Worm (Caenorhabditis elegans) whole organism, L1 larva: ENCODE measurements around the gene str-158.

Experiments
- Y116A8C.19 ChIP-seq: sonication (generic microtip); optimal IDR thresholded peaks from 2 replicates; lab custom pipeline; 2016; ENCODE audit warnings: missing compliant biosample characterization, missing genetic modification characterization, borderline replicate concordance
- aha-1 ChIP-seq: fragments of 150-350 bp; optimal IDR thresholded peaks from 2 replicates; lab custom pipeline; 2014; ENCODE audit warnings: missing biosample characterization, missing genetic modification characterization
- ceh-82 ChIP-seq, 3 experiments: fragments of 150-350 bp in 1 of 3; sonication (generic microtip) in 2 of 3; optimal IDR thresholded peaks; 2 replicates each; lab custom pipeline; 2014 to 2017; ENCODE audit warnings: missing biosample characterization in 3 of 3, missing genetic modification characterization in 3 of 3
- ceh-88 ChIP-seq: fragments of 200-800 bp; sonication (Bioruptor generic); IDR thresholded peaks from 2 replicates; pipeline ENCODE4 v1.3.6; 2022; ENCODE audit warnings: missing genetic modification characterization, missing compliant biosample characterization
- ceh-90 ChIP-seq: sonication (generic microtip); optimal IDR thresholded peaks from 2 replicates; lab custom pipeline; 2016; ENCODE audit warnings: missing genetic modification characterization, missing compliant biosample characterization
- dpl-1 ChIP-seq, 3 experiments: fragments of 150-350 bp in 2 of 3; sonication (generic microtip) in 1 of 3; optimal IDR thresholded peaks; 2 replicates each; lab custom pipeline; 2014 to 2017; ENCODE audit warnings: missing biosample characterization in 3 of 3, missing genetic modification characterization in 3 of 3, missing genetic modification reagents in 3 of 3
- efl-1 ChIP-seq, 4 experiments: fragments of 150-350 bp; optimal IDR thresholded peaks in 3 of 4; peaks in 1 of 4; 1 replicate in 1 of 4; 2 replicates in 3 of 4; lab custom pipeline; 2014; ENCODE audit warnings: missing biosample characterization in 2 of 4, missing genetic modification characterization in 2 of 4, missing genetic modification reagents in 2 of 4
- efl-3 ChIP-seq: fragments of 200-800 bp; sonication (Bioruptor generic); optimal IDR thresholded peaks from 2 replicates; lab custom pipeline; 2018; ENCODE audit warnings: mild to moderate bottlenecking, missing genetic modification characterization, missing compliant biosample characterization
- egl-27 ChIP-seq, 2 experiments: fragments of 150-350 bp in 1 of 2; sonication (generic microtip); optimal IDR thresholded peaks; 3 replicates each; lab custom pipeline; 2017 to 2018; ENCODE audit warnings: missing biosample characterization in 2 of 2, missing genetic modification characterization in 2 of 2, missing genetic modification reagents in 2 of 2
- fos-1 ChIP-seq: fragments of 150-350 bp; optimal IDR thresholded peaks from 2 replicates; lab custom pipeline; 2014; ENCODE audit warnings: missing biosample characterization, missing genetic modification characterization
- grh-1 ChIP-seq: fragments of 200-800 bp; sonication (Bioruptor generic); IDR thresholded peaks from 2 replicates; pipeline ENCODE4 v1.3.6; 2022; ENCODE audit warnings: missing genetic modification reagents, missing genetic modification characterization, missing compliant biosample characterization
- hlh-17 ChIP-seq: fragments of 200-800 bp; sonication (Bioruptor generic); optimal IDR thresholded peaks from 2 replicates; lab custom pipeline; 2018; ENCODE audit warnings: missing genetic modification characterization, mild to moderate bottlenecking, missing compliant biosample characterization, moderate library complexity, borderline replicate concordance
- hpl-2 ChIP-seq: fragments of 150-350 bp; optimal IDR thresholded peaks from 2 replicates; lab custom pipeline; 2014; ENCODE audit warnings: missing biosample characterization, missing genetic modification reagents, missing genetic modification characterization
- irx-1 ChIP-seq: sonication (generic microtip); optimal IDR thresholded peaks from 2 replicates; lab custom pipeline; 2016; ENCODE audit warnings: missing genetic modification characterization, missing compliant biosample characterization
- lin-35 ChIP-seq, 2 experiments: fragments of 150-350 bp; optimal IDR thresholded peaks; 2 replicates each; lab custom pipeline; 2014; ENCODE audit warnings: missing biosample characterization in 2 of 2, missing genetic modification characterization in 2 of 2, missing genetic modification reagents in 2 of 2
- lin-39 ChIP-seq: fragments of 150-350 bp; optimal IDR thresholded peaks from 2 replicates; lab custom pipeline; 2014; ENCODE audit warnings: missing biosample characterization, missing genetic modification reagents, missing genetic modification characterization
- mab-9 ChIP-seq: fragments of 200-800 bp; sonication (Bioruptor generic); IDR thresholded peaks from 2 replicates; pipeline ENCODE4 v1.3.6; 2022; ENCODE audit warnings: missing genetic modification reagents, missing genetic modification characterization, missing compliant biosample characterization
- mdl-1 ChIP-seq, 2 experiments: fragments of 150-350 bp; optimal IDR thresholded peaks; 2 replicates each; lab custom pipeline; 2014 to 2017; ENCODE audit warnings: missing biosample characterization in 2 of 2, missing genetic modification characterization in 2 of 2, inconsistent platforms in 1 of 2
- mef-2 ChIP-seq: fragments of 150-350 bp; optimal IDR thresholded peaks from 2 replicates; lab custom pipeline; 2014; ENCODE audit warnings: missing biosample characterization, missing genetic modification characterization
- mep-1 ChIP-seq: fragments of 150-350 bp; optimal IDR thresholded peaks from 2 replicates; lab custom pipeline; 2014; ENCODE audit warnings: missing biosample characterization, missing genetic modification characterization
- nhr-19 ChIP-seq: fragments of 200-800 bp; sonication (Bioruptor generic); conservative IDR thresholded peaks from 2 replicates; pipeline ENCODE4 v1.3.6; 2022; ENCODE audit warnings: missing genetic modification characterization, missing compliant biosample characterization
- nhr-20 ChIP-seq: sonication (generic microtip); optimal IDR thresholded peaks from 2 replicates; lab custom pipeline; 2016; ENCODE audit warnings: mild to moderate bottlenecking, missing genetic modification characterization, missing compliant biosample characterization
- nhr-47 ChIP-seq: sonication (generic microtip); optimal IDR thresholded peaks from 2 replicates; lab custom pipeline; 2016; ENCODE audit warnings: mild to moderate bottlenecking, missing genetic modification characterization, moderate library complexity, missing compliant biosample characterization
- nhr-71 ChIP-seq: sonication (generic microtip); optimal IDR thresholded peaks from 2 replicates; lab custom pipeline; 2016; ENCODE audit warnings: mild to moderate bottlenecking, missing genetic modification characterization, moderate library complexity, missing compliant biosample characterization
- nhr-76 ChIP-seq: sonication (generic microtip); optimal IDR thresholded peaks from 2 replicates; lab custom pipeline; 2017; ENCODE audit warnings: missing biosample characterization, missing genetic modification characterization
- nhr-84 ChIP-seq: sonication (generic microtip); optimal IDR thresholded peaks from 2 replicates; lab custom pipeline; 2017; ENCODE audit warnings: missing biosample characterization, missing genetic modification characterization
- nhr-85 ChIP-seq: sonication (generic microtip); peaks from one replicate; lab custom pipeline; 2016; ENCODE audit warnings: missing genetic modification characterization, inconsistent platforms, missing compliant biosample characterization
- nhr-90 ChIP-seq: sonication (generic microtip); optimal IDR thresholded peaks from 2 replicates; lab custom pipeline; 2016; ENCODE audit warnings: mild to moderate bottlenecking, missing genetic modification characterization, missing compliant biosample characterization; ENCODE audit not compliant: poor library complexity
- rnt-1 ChIP-seq: sonication (generic microtip); optimal IDR thresholded peaks from 2 replicates; lab custom pipeline; 2016; ENCODE audit warnings: mild to moderate bottlenecking, missing genetic modification characterization, moderate library complexity, missing compliant biosample characterization
- snpc-4 ChIP-seq: fragments of 150-350 bp; optimal IDR thresholded peaks from 2 replicates; lab custom pipeline; 2014; ENCODE audit warnings: missing biosample characterization, missing genetic modification characterization
- sox-4 ChIP-seq: sonication (generic microtip); optimal IDR thresholded peaks from 2 replicates; lab custom pipeline; 2016; ENCODE audit warnings: missing genetic modification characterization, missing compliant biosample characterization
- sup-37 ChIP-seq: fragments of 200-800 bp; sonication (Bioruptor generic); optimal IDR thresholded peaks from 2 replicates; lab custom pipeline; 2018; ENCODE audit warnings: mild to moderate bottlenecking, missing genetic modification characterization, missing compliant biosample characterization
- tbx-2 ChIP-seq: sonication (generic microtip); optimal IDR thresholded peaks from 2 replicates; lab custom pipeline; 2016; ENCODE audit warnings: missing genetic modification characterization, missing compliant biosample characterization
- unc-30 ChIP-seq: sonication (generic microtip); optimal IDR thresholded peaks from 2 replicates; lab custom pipeline; 2017; ENCODE audit warnings: missing biosample characterization, missing genetic modification characterization
- unc-98 ChIP-seq: fragments of 200-800 bp; sonication (Bioruptor generic); IDR thresholded peaks from 2 replicates; pipeline ENCODE4 v1.3.6; 2022; ENCODE audit warnings: missing genetic modification characterization, missing compliant biosample characterization
- vab-15 ChIP-seq: sonication (generic microtip); optimal IDR thresholded peaks from 2 replicates; lab custom pipeline; 2017; ENCODE audit warnings: missing genotype, mild to moderate bottlenecking, missing genetic modification characterization, missing compliant biosample characterization
- xbp-1 ChIP-seq: sonication (generic microtip); optimal IDR thresholded peaks from 2 replicates; lab custom pipeline; 2016; ENCODE audit warnings: missing genetic modification characterization, missing compliant biosample characterization
- zip-4 ChIP-seq: fragments of 200-800 bp; sonication (Bioruptor generic); optimal IDR thresholded peaks from 2 replicates; lab custom pipeline; 2018; ENCODE audit warnings: mild to moderate bottlenecking, missing genetic modification characterization, moderate library complexity, missing compliant biosample characterization
- ztf-11 ChIP-seq, 2 experiments: sonication (generic microtip); optimal IDR thresholded peaks; 2 replicates each; lab custom pipeline; 2016 to 2017; ENCODE audit warnings: missing genetic modification characterization in 2 of 2, missing biosample characterization in 1 of 2, missing compliant biosample characterization in 1 of 2

Gene str-158

ce11 chrIV:4915689-4916088, 2.2 kb upstream of the str-158 start, which contains the start of gene str-155:
TSS of gene str-155 (plus strand) at chrIV:4915989.
- TF ChIP-seq Y116A8C.19 (tag; lab: Kevin White, UChicago) (no peak), nhr-71 (tag; lab: Kevin White, UChicago) (no peak), vab-15 (tag; lab: Kevin White, UChicago) (no peak), ceh-82 (tag; optimal IDR thresholded peaks at IDR 0.05; lab: Kevin White, UChicago) (no peak), hpl-2 (GFP tag; lab: Kevin White, UChicago) (no peak), rnt-1 (no peak), irx-1 (tag; lab: Kevin White, UChicago) (no peak), ceh-90 (tag; lab: Kevin White, UChicago) (no peak), aha-1 (tag; lab: Kevin White, UChicago) (no peak), unc-30 (tag; lab: Kevin White, UChicago) (no peak), tbx-2 (no peak), sup-37 (GFP tag; lab: Kevin White, UChicago) (no peak), dpl-1 (GFP tag; optimal IDR thresholded peaks at IDR 0.05; lab: Kevin White, UChicago) (no peak), mep-1 (tag; lab: Kevin White, UChicago) (no peak), efl-3 (GFP tag; lab: Kevin White, UChicago) (no peak), ztf-11 (tag; optimal IDR thresholded peaks at IDR 0.05; lab: Kevin White, UChicago) (no peak), lin-35 (GFP tag; optimal IDR thresholded peaks at IDR 0.05; lab: Kevin White, UChicago) (no peak), mef-2 (tag; lab: Kevin White, UChicago) (no peak)

DNA sequence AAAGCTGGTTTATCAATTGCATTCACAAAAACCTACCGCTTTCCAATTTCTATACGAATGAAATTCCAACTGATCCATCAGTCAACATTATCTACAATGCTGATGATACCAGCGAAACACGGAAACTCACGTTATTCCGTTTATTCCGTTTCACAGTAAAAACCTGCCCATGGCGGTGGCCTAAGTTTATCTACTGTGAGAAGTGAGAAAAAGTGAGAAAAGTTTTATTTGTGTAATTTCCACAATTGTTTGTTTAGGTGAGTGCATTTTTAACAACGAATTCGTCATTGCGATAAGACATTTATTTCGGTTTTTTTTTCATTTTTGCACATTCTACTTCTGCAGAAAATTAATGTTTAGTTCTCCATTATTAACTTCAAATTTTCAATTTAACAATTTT, 12.2 kb downstream of the str-158 start, which contains the start of gene Y9C9A.8:
Y9C9A.8 (plus strand) TSS at position 301 of the 400 bp plus-strand sequence.
- no peak for TF ChIP-seq lin-39 (tag; lab: Kevin White, UChicago)
- TF ChIP-seq xbp-1 (tag; lab: Kevin White, UChicago): no peak
- no peak for TF ChIP-seq mab-9 (GFP tag; lab: Robert Waterston, UW)
- no peak for TF ChIP-seq egl-27 (tag; optimal IDR thresholded peaks at IDR 0.05; lab: Kevin White, UChicago)
- no peak for TF ChIP-seq hlh-17 (GFP tag; lab: Kevin White, UChicago)
- TF ChIP-seq mdl-1 (tag; optimal IDR thresholded peaks at IDR 0.05; lab: Kevin White, UChicago): no peak
- TF ChIP-seq unc-98 (GFP tag; lab: Robert Waterston, UW): no peak
- no peak for TF ChIP-seq nhr-71 (tag; lab: Kevin White, UChicago)
- no peak for TF ChIP-seq nhr-84 (tag; lab: Kevin White, UChicago)
- no peak for TF ChIP-seq sox-4

ce11 chrIV:4930754-4931322, 13.0 kb downstream of the str-158 start:
- TF ChIP-seq nhr-19 (peak; percentile 36; the same call in 1 of the 2 replicates), nhr-47 (tag; lab: Kevin White, UChicago) (peak; percentile 40), lin-35 (GFP tag; optimal IDR thresholded peaks at IDR 0.05; lab: Kevin White, UChicago) (peak in 1 of 2 experiments; percentile 2), zip-4 (GFP tag; lab: Kevin White, UChicago) (peak; percentile 32), nhr-85 (peak; percentile 19), grh-1 (GFP tag; lab: Robert Waterston, UW) (0 out of 2 replicates have a peak, but pooled peaks have one; percentile 28), fos-1 (tag; lab: Kevin White, UChicago) (no peak), nhr-20 (tag; lab: Kevin White, UChicago) (peak; percentile 8), nhr-76 (tag; lab: Kevin White, UChicago) (no peak), ceh-88 (GFP tag; lab: Robert Waterston, UW) (no peak), mef-2 (tag; lab: Kevin White, UChicago) (no peak), snpc-4 (peak; percentile 96), efl-1 (optimal IDR thresholded peaks at IDR 0.05; lab: Kevin White, UChicago) (peak in 1 of 2 experiments; percentile 8), efl-1 (GFP tag; optimal IDR thresholded peaks at IDR 0.05 in 1 of 2; lab: Kevin White, UChicago) (no peak), sup-37 (GFP tag; lab: Kevin White, UChicago) (no peak), nhr-90 (tag; lab: Kevin White, UChicago) (peak; percentile 62)
